Worm (Caenorhabditis elegans): ENCODE measurements around the gene F46C5.9.

DNA sequence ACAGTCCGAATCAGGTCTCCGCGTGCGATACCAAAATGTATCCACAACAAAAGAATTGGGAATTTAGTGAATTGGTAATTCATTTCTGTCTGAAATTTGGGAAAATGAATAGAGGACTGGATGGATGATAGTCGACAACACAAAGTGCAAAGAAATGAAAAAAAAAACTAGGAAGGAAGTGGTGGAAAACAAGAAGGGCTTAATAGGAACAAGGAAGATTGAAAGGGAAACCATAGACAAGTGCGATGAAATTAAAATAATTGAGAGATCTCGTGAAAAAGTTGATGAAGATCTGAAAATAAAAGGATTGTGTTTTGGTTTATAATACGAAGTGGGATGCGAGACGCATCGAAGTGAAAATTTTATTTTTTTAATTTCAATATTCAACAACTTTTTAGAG, 16.5 kb downstream of the F46C5.9 start, which contains the start of gene F07H5.7:
- TF ChIP-seq med-1 (GFP tag; optimal IDR thresholded peaks at IDR 0.05; ENCODE audit: insufficient read depth) (no peak), cog-1 (tag; optimal IDR thresholded peaks at IDR 0.05) (no peak), klf-2 (GFP tag; conservative IDR thresholded peaks at IDR 0.05) (no peak), tab-1 (GFP tag; IDR thresholded peaks at IDR 0.05) (no peak), ztf-23 (GFP tag; IDR thresholded peaks at IDR 0.05) (no peak), T22C8.4 (GFP tag; IDR thresholded peaks at IDR 0.05) (no peak), flt-1 (GFP tag; IDR thresholded peaks at IDR 0.05) (no peak), ztf-29 (GFP tag; IDR thresholded peaks at IDR 0.05) (no peak), ref-1 (GFP tag; conservative IDR thresholded peaks at IDR 0.05) (no peak)

Data from whole organism, midembryonic.